Worm (Caenorhabditis elegans) whole organism, L2 larva: ENCODE data around the gene B0410.1.
A peak's percentile ranks its signal among the peaks of the same experiment; 100 is the strongest.

ENCODE experiments used
- C34F6.9 ChIP-seq: fragments of 150-350 bp; optimal IDR thresholded peaks from 2 replicates; lab custom pipeline; 2014; ENCODE audit warnings: missing biosample characterization, missing genetic modification characterization
- F13H6.1 ChIP-seq: sonication (generic microtip); optimal IDR thresholded peaks from 2 replicates; lab custom pipeline; 2016; ENCODE audit warnings: missing genetic modification characterization, missing compliant biosample characterization
- R02D3.7 ChIP-seq: fragments of 150-350 bp; optimal IDR thresholded peaks from 2 replicates; lab custom pipeline; 2014; ENCODE audit warnings: missing biosample characterization, missing genetic modification characterization
- Y55F3AM.14 ChIP-seq: fragments of 200-800 bp; sonication (Bioruptor generic); optimal IDR thresholded peaks from 2 replicates; lab custom pipeline; 2018; ENCODE audit warnings: mild to moderate bottlenecking, missing genetic modification characterization, missing compliant biosample characterization
- alr-1 ChIP-seq: fragments of 150-350 bp; optimal IDR thresholded peaks from 2 replicates; lab custom pipeline; 2014; ENCODE audit warnings: missing biosample characterization, missing genetic modification characterization
- aly-2 ChIP-seq: fragments of 150-350 bp; optimal IDR thresholded peaks from 2 replicates; lab custom pipeline; 2014; ENCODE audit warnings: missing biosample characterization, missing genetic modification characterization
- ama-1 ChIP-seq: fragments of 150-350 bp; optimal IDR thresholded peaks from 2 replicates; lab custom pipeline; 2018; ENCODE audit warnings: inconsistent platforms
- blmp-1 ChIP-seq: sonication (generic microtip); optimal IDR thresholded peaks from 2 replicates; lab custom pipeline; 2017; ENCODE audit warnings: missing genetic modification characterization, mild to moderate bottlenecking, missing compliant biosample characterization, antibody characterized with exemption, moderate library complexity; ENCODE audit not compliant: insufficient read depth
- ceh-16 ChIP-seq: fragments of 150-350 bp; optimal IDR thresholded peaks from 2 replicates; lab custom pipeline; 2014; ENCODE audit warnings: missing biosample characterization, missing genetic modification characterization
- ceh-82 ChIP-seq: fragments of 150-350 bp; optimal IDR thresholded peaks from 2 replicates; lab custom pipeline; 2014; ENCODE audit warnings: missing biosample characterization, missing genetic modification characterization
- crh-2 ChIP-seq: sonication (generic microtip); optimal IDR thresholded peaks from 2 replicates; lab custom pipeline; 2017; ENCODE audit warnings: missing biosample characterization, missing genetic modification characterization
- egl-27 ChIP-seq: sonication (generic microtip); optimal IDR thresholded peaks from 3 replicates; lab custom pipeline; 2017; ENCODE audit warnings: missing biosample characterization, missing genetic modification reagents, missing genetic modification characterization
- elt-1 ChIP-seq: fragments of 150-350 bp; optimal IDR thresholded peaks from 2 replicates; lab custom pipeline; 2014; ENCODE audit warnings: missing biosample characterization, missing genetic modification characterization
- elt-3 ChIP-seq: sonication (generic microtip); optimal IDR thresholded peaks from 2 replicates; lab custom pipeline; 2017; ENCODE audit warnings: missing biosample characterization, missing genetic modification characterization
- fos-1 ChIP-seq: fragments of 150-350 bp; optimal IDR thresholded peaks from 2 replicates; lab custom pipeline; 2014; ENCODE audit warnings: missing biosample characterization, missing genetic modification characterization
- gmeb-1 ChIP-seq: fragments of 150-350 bp; optimal IDR thresholded peaks from 2 replicates; lab custom pipeline; 2014; ENCODE audit warnings: missing biosample characterization, missing genetic modification characterization
- lin-13 ChIP-seq: fragments of 150-350 bp; optimal IDR thresholded peaks from 2 replicates; lab custom pipeline; 2014; ENCODE audit warnings: missing biosample characterization, missing genetic modification reagents, missing genetic modification characterization
- lsy-2 ChIP-seq, 2 experiments: fragments of 150-350 bp in 1 of 2; sonication (generic microtip) in 1 of 2; optimal IDR thresholded peaks; 2 replicates each; lab custom pipeline; 2014 to 2017; ENCODE audit warnings: missing biosample characterization in 2 of 2, missing genetic modification characterization in 2 of 2
- mab-5 ChIP-seq: fragments of 150-350 bp; optimal IDR thresholded peaks from 2 replicates; lab custom pipeline; 2014; ENCODE audit warnings: missing biosample characterization, missing genetic modification characterization
- nhr-10 ChIP-seq: sonication (generic microtip); optimal IDR thresholded peaks from 2 replicates; lab custom pipeline; 2017; ENCODE audit warnings: missing biosample characterization, missing genetic modification characterization
- nhr-11 ChIP-seq: fragments of 150-350 bp; optimal IDR thresholded peaks from 2 replicates; lab custom pipeline; 2014; ENCODE audit warnings: missing biosample characterization, missing genetic modification characterization
- nhr-12 ChIP-seq: fragments of 150-350 bp; optimal IDR thresholded peaks from 2 replicates; lab custom pipeline; 2014; ENCODE audit warnings: missing biosample characterization, missing genetic modification characterization
- nhr-129 ChIP-seq: fragments of 150-350 bp; optimal IDR thresholded peaks from 2 replicates; lab custom pipeline; 2014; ENCODE audit warnings: missing biosample characterization, missing genetic modification characterization
- nhr-21 ChIP-seq: fragments of 150-350 bp; optimal IDR thresholded peaks from 2 replicates; lab custom pipeline; 2014; ENCODE audit warnings: missing biosample characterization, missing genetic modification characterization
- nhr-23 ChIP-seq: fragments of 150-350 bp; optimal IDR thresholded peaks from 2 replicates; lab custom pipeline; 2014; ENCODE audit warnings: missing biosample characterization, missing genetic modification reagents, missing genetic modification characterization
- nhr-237 ChIP-seq: fragments of 150-350 bp; optimal IDR thresholded peaks from 2 replicates; lab custom pipeline; 2014; ENCODE audit warnings: missing biosample characterization, missing genetic modification characterization
- nhr-25 ChIP-seq: fragments of 150-350 bp; sonication (generic microtip); optimal IDR thresholded peaks from 3 replicates; lab custom pipeline; 2014; ENCODE audit warnings: missing biosample characterization, missing genetic modification characterization
- nhr-6 ChIP-seq: fragments of 150-350 bp; optimal IDR thresholded peaks from 2 replicates; lab custom pipeline; 2014; ENCODE audit warnings: missing biosample characterization, missing genetic modification characterization
- nhr-77 ChIP-seq: fragments of 150-350 bp; optimal IDR thresholded peaks from 2 replicates; lab custom pipeline; 2014; ENCODE audit warnings: missing biosample characterization, missing genetic modification characterization
- peb-1 ChIP-seq: fragments of 150-350 bp; optimal IDR thresholded peaks from 2 replicates; lab custom pipeline; 2014; ENCODE audit warnings: missing biosample characterization, missing genetic modification characterization
- sem-4 ChIP-seq: fragments of 150-350 bp; optimal IDR thresholded peaks from 2 replicates; lab custom pipeline; 2014; ENCODE audit warnings: missing biosample characterization, missing genetic modification reagents, missing genetic modification characterization
- sma-3 ChIP-seq: sonication (generic microtip); optimal IDR thresholded peaks from 2 replicates; lab custom pipeline; 2016; ENCODE audit warnings: missing genetic modification reagents, missing genetic modification characterization, missing compliant biosample characterization
- sma-9 ChIP-seq, 2 experiments: fragments of 150-350 bp in 1 of 2; sonication (generic microtip) in 1 of 2; optimal IDR thresholded peaks; 2 replicates each; lab custom pipeline; 2014 to 2016; ENCODE audit warnings: missing genetic modification characterization in 2 of 2, mild to moderate bottlenecking in 1 of 2, missing biosample characterization in 1 of 2, missing compliant biosample characterization in 1 of 2, missing genetic modification reagents in 1 of 2, moderate library complexity in 1 of 2
- snpc-4 ChIP-seq: fragments of 150-350 bp; optimal IDR thresholded peaks from 2 replicates; lab custom pipeline; 2014; ENCODE audit warnings: missing biosample characterization, missing genetic modification characterization
- unc-39 ChIP-seq: fragments of 150-350 bp; optimal IDR thresholded peaks from 2 replicates; lab custom pipeline; 2014; ENCODE audit warnings: missing biosample characterization, missing genetic modification characterization
- unc-55 ChIP-seq: fragments of 150-350 bp; sonication (generic microtip); optimal IDR thresholded peaks from 3 replicates; lab custom pipeline; 2014; ENCODE audit warnings: missing biosample characterization, missing genetic modification reagents, missing genetic modification characterization
- unc-62 ChIP-seq: fragments of 150-350 bp; optimal IDR thresholded peaks from 2 replicates; lab custom pipeline; 2014; ENCODE audit warnings: missing biosample characterization, missing genetic modification reagents, missing genetic modification characterization
- zag-1 ChIP-seq: fragments of 150-350 bp; optimal IDR thresholded peaks from 2 replicates; lab custom pipeline; 2014; ENCODE audit warnings: missing biosample characterization, missing genetic modification characterization
- ztf-1 ChIP-seq: fragments of 200-800 bp; sonication (Bioruptor generic); conservative IDR thresholded peaks from 2 replicates; pipeline ENCODE4 v1.3.6; 2022; ENCODE audit warnings: missing genetic modification characterization, missing compliant biosample characterization
- ztf-11 ChIP-seq: sonication (generic microtip); optimal IDR thresholded peaks from 2 replicates; lab custom pipeline; 2017; ENCODE audit warnings: missing biosample characterization, missing genetic modification characterization
- ztf-4 ChIP-seq: fragments of 150-350 bp; optimal IDR thresholded peaks from 2 replicates; lab custom pipeline; 2014; ENCODE audit warnings: missing biosample characterization, missing genetic modification characterization

B0410.1 gene

DNA sequence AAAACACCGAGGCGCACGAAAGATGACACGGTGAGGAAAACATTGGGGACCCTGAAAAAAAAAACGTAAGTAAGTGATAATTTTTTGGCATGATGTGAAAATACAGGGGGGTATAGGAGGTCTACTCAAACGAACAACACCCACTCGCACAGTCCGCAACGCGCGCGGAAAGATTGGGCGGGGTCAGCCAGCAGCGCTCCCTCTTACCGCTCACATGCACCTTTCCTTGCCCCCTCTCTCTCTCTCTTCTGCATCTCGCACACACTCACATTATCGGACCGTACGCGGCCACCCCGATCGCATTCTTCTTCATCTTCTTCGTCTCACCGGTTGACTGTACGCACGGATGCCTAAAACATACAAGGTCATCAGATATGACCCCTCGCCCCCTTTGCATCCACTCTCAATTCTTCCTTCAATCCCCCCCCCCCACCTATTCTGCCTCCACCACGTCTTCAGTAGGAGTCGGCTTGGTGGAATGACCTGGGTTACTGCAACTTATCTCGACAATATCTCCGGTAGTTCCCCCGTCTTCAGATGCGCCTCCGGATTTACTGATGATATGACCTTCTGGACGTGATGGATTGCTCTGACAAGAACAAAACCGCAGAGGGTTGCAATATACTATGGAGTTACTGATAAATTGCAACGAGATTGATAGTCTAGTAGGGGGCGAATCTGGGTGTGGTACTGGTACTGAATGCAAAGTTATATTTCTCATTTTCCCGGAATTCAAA, 14.7 kb upstream of the B0410.1 start, which contains the start of gene F53B3.5:
Gene F53B3.5, minus strand, starts transcription at position 51 of the 737 bp plus-strand sequence.
- no peak for TF ChIP-seq sma-3 (GFP tag; lab: Kevin White, UChicago)
- no peak for TF ChIP-seq unc-39 (tag; lab: Kevin White, UChicago)
- no peak for TF ChIP-seq ztf-4 (tag; lab: Kevin White, UChicago)
- peak; percentile 14 for TF ChIP-seq fos-1 (tag; lab: Kevin White, UChicago)
- peak; percentile 36 for TF ChIP-seq nhr-25 (tag; lab: Kevin White, UChicago)
- peak; percentile 81 for TF ChIP-seq ceh-16 (tag; lab: Kevin White, UChicago)
- no peak for TF ChIP-seq ztf-11 (tag; lab: Kevin White, UChicago)
- no peak for TF ChIP-seq unc-62 (GFP tag; lab: Kevin White, UChicago)
- no peak for TF ChIP-seq ceh-82 (tag; lab: Kevin White, UChicago)
- no peak for TF ChIP-seq alr-1 (tag; lab: Kevin White, UChicago)
- TF ChIP-seq elt-1 (tag; lab: Kevin White, UChicago): peak; percentile 65
- no peak for TF ChIP-seq mab-5 (tag; lab: Kevin White, UChicago)
- no peak for TF ChIP-seq gmeb-1 (tag; lab: Kevin White, UChicago)
- TF ChIP-seq nhr-237 (tag; lab: Kevin White, UChicago): no peak
- TF ChIP-seq nhr-129 (tag; lab: Kevin White, UChicago): no peak

DNA sequence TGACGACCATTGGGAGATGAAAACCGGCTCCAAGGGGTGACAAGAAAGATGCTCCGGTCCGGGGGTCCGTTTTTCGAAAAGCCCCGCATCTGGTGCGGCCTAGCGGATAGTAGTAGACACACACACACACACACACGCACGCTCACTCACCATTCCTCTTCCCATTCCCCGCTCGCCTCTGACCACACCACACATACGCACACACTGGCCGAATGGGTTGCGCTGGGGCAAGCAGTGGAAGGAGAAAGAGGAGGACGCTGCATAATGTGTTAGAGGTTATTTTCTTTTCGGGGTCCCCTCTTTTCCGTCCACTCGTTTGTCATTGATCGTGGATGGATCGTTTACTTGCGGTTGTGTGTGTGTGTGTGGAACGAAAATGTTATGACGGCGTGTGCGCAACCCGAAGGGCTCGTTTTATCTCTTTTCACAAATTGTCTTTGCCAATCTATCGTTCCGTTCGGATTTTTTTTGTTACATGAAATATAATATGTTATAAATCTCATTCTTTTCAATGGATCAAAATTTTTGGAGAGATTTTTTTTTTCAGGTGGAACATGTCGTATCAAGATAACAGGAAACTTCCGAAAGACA, 9.0 kb upstream of the B0410.1 start, which contains the start of gene vang-1:
Gene vang-1, plus strand, starts transcription at position 541 of the 591 bp plus-strand sequence.
- TF ChIP-seq Y55F3AM.14: no peak
- peak; percentile 18 for TF ChIP-seq C34F6.9 (tag; lab: Kevin White, UChicago)
- no peak for TF ChIP-seq nhr-6
- peak; percentile 4 for TF ChIP-seq fos-1 (tag; lab: Kevin White, UChicago)
- no peak for TF ChIP-seq ztf-11 (tag; lab: Kevin White, UChicago)
- TF ChIP-seq ama-1 (lab: Kevin White, UChicago): no peak
- no peak for TF ChIP-seq sma-9 (GFP tag; optimal IDR thresholded peaks at IDR 0.05; lab: Kevin White, UChicago)
- TF ChIP-seq sma-9 (tag; optimal IDR thresholded peaks at IDR 0.05; lab: Kevin White, UChicago): no peak
- TF ChIP-seq nhr-129 (tag; lab: Kevin White, UChicago): peak; percentile 23
- peak; percentile 43 for TF ChIP-seq unc-55
- peak; percentile 27 for TF ChIP-seq F13H6.1 (tag; lab: Kevin White, UChicago)
- no peak for TF ChIP-seq peb-1
- TF ChIP-seq mab-5 (tag; lab: Kevin White, UChicago): peak; percentile 56
- peak; percentile 19 for TF ChIP-seq zag-1 (tag; lab: Kevin White, UChicago)
- TF ChIP-seq ceh-16 (tag; lab: Kevin White, UChicago): no peak

DNA sequence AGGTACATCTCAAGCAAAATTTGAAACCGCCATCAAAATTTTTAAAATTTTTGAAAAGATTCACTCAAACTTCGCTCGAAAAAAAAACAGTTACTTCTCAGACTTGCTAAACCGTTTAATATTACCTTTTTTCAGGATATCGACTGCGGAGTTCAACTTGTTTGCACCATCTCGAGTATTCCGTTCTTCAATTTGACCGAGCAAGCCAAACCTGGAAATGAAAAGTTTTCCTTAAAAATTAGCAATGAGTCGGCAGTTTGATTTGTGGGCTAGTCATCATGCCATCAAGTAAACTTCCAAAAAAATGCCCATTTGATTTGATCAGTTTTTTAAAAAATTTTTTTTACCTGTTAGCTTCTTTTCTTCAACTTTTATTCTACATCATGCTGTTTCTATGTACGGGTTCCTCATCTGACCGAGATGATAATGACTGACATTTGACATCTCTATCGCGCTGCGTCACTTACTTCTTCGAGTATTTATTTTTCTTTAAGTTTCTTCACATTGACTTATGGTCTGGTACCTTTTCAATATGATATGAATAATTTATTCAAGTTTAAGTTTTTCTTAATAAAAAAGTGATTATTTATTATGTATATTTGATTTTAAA, 4.2 kb upstream of the B0410.1 start:
- TF ChIP-seq ztf-1 (GFP tag; lab: Robert Waterston, UW) (no peak), egl-27 (tag; lab: Kevin White, UChicago) (no peak), nhr-21 (tag; lab: Kevin White, UChicago) (peak; percentile 22), nhr-11 (no peak), ama-1 (lab: Kevin White, UChicago) (peak; percentile 45), lsy-2 (tag; optimal IDR thresholded peaks at IDR 0.05; lab: Kevin White, UChicago) (peak in 1 of 2 experiments; percentile 34), elt-1 (tag; lab: Kevin White, UChicago) (no peak), ceh-82 (tag; lab: Kevin White, UChicago) (no peak), lin-13 (no peak)
- TF ChIP-seq, all 48 proteins: peak for 3

DNA sequence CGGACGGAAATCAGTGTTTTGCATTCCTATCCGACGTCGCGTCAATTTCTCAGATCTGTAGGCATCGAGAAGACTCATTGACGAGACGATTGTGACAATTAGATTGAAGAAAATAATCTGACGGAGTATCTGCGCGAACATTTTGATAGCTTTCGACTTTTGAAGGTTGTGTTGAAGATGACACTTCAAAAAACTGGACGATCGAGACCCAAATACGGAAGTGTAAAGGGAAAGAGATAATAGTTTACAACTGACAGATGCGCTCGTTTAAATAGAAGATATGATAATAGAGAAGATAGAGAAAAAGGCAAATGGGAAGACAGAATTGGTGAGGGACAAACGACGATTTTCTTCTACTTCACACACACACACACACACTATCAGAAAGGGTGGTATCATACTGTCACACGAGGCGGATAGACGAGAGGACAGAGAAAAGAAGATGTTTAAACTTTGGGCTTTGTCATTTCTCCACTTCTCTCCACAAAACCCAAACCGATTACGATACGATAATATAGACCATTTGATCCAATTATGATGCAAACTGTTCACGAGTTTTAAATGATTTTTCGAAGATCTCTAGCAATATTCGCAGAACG, 3.1 kb upstream of the B0410.1 start, which contains the start of gene B0410.3:
Gene B0410.3, minus strand, starts transcription at position 351 of the 599 bp plus-strand sequence.
- TF ChIP-seq nhr-23: no peak
- no peak for TF ChIP-seq elt-3 (tag; lab: Kevin White, UChicago)
- peak; percentile 81 for TF ChIP-seq blmp-1 (tag; lab: Kevin White, UChicago)
- TF ChIP-seq crh-2 (tag; lab: Kevin White, UChicago): peak; percentile 53
- TF ChIP-seq ceh-82 (tag; lab: Kevin White, UChicago): no peak
- TF ChIP-seq mab-5 (tag; lab: Kevin White, UChicago): no peak
- no peak for TF ChIP-seq unc-55
- no peak for TF ChIP-seq peb-1
- TF ChIP-seq egl-27 (tag; lab: Kevin White, UChicago): peak; percentile 65
- TF ChIP-seq nhr-237 (tag; lab: Kevin White, UChicago): no peak
- TF ChIP-seq sem-4 (tag; lab: Kevin White, UChicago): peak; percentile 59
- no peak for TF ChIP-seq lin-13
- TF ChIP-seq nhr-12 (tag; lab: Kevin White, UChicago): no peak
- no peak for TF ChIP-seq nhr-77 (tag; lab: Kevin White, UChicago)
- TF ChIP-seq nhr-10 (tag; lab: Kevin White, UChicago): no peak
- TF ChIP-seq snpc-4 (tag; lab: Kevin White, UChicago): no peak
- TF ChIP-seq R02D3.7 (tag; lab: Kevin White, UChicago): no peak
- peak; percentile 31 for TF ChIP-seq F13H6.1 (tag; lab: Kevin White, UChicago)
- no peak for TF ChIP-seq Y55F3AM.14
- TF ChIP-seq nhr-129 (tag; lab: Kevin White, UChicago): peak; percentile 90
- TF ChIP-seq ztf-11 (tag; lab: Kevin White, UChicago): no peak
- TF ChIP-seq aly-2: no peak
- peak; percentile 94 for TF ChIP-seq nhr-21 (tag; lab: Kevin White, UChicago)
- no peak for TF ChIP-seq unc-39 (tag; lab: Kevin White, UChicago)
